Fruit fly (Drosophila melanogaster): ENCODE results near the gene CG32982.
A peak's percentile ranks its signal among the peaks of the same experiment; 100 is the strongest.

CG32982 gene

DNA sequence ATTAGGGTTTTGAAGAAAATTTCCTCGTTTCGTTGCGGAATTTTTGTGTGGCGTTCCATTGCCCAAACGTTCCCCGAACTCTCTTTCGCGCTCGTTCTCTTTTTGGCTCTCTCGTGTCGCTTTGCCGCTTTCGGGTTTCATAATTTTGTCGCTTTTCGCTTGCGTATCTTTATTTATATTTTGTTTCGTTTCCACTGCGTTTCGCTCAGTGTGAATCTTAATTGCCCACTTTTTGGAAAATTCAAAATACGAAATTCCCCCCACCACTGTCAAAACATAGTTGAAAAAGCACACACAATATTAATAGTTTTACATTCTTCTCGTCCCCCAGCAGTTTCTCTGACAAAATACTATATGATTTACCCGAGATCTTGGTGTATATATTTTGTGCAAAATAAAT, 51.3 kb downstream of the CG32982 start:
- TF ChIP-seq CG12605 (GFP tag; IDR thresholded peaks at IDR 0.05) = peak; percentile 58
- no peak for TF ChIP-seq CG14655 (GFP tag; optimal IDR thresholded peaks at IDR 0.05)
- peak; percentile 78; the same call in 1 of the 2 replicates for TF ChIP-seq Ets98B (GFP tag; IDR thresholded peaks at IDR 0.05)
- TF ChIP-seq Snoo (tag; optimal IDR thresholded peaks at IDR 0.05) = no peak
- no peak for TF ChIP-seq Pif1A (GFP tag; optimal IDR thresholded peaks at IDR 0.05)
- no peak for TF ChIP-seq CG15710 (tag; optimal IDR thresholded peaks at IDR 0.05)
- no peak for TF ChIP-seq CG9948 (tag; optimal IDR thresholded peaks at IDR 0.05)
- TF ChIP-seq CG8159 (tag; optimal IDR thresholded peaks at IDR 0.05) = no peak
- TF ChIP-seq fd96Ca (GFP tag; IDR thresholded peaks at IDR 0.05) = no peak; the same call in 2 of the 3 replicates
- TF ChIP-seq gl (tag; optimal IDR thresholded peaks at IDR 0.05) = no peak
- peak; percentile 64 for TF ChIP-seq CG32121 (GFP tag; IDR thresholded peaks at IDR 0.05)
- TF ChIP-seq CG4496 (GFP tag; IDR thresholded peaks at IDR 0.05) = peak; percentile 47; the same call in 1 of the 3 replicates
- TF ChIP-seq CG34367 (tag; optimal IDR thresholded peaks at IDR 0.05) = no peak
- TF ChIP-seq rn (GFP tag; IDR thresholded peaks at IDR 0.05) = no peak
- TF ChIP-seq CG17806 (tag; optimal IDR thresholded peaks at IDR 0.05) = no peak
- TF ChIP-seq Pif1B (GFP tag; optimal IDR thresholded peaks at IDR 0.05) = peak; percentile 8
- TF ChIP-seq CG8301 (tag; optimal IDR thresholded peaks at IDR 0.05) = no peak
- no peak for TF ChIP-seq CG13204 (GFP tag; optimal IDR thresholded peaks at IDR 0.05)
- no peak for TF ChIP-seq EcR (GFP tag; optimal IDR thresholded peaks at IDR 0.05)
- no peak for TF ChIP-seq CG10348 (GFP tag; IDR thresholded peaks at IDR 0.05)
- TF ChIP-seq D1 (tag; optimal IDR thresholded peaks at IDR 0.05) = peak; percentile 56

DNA sequence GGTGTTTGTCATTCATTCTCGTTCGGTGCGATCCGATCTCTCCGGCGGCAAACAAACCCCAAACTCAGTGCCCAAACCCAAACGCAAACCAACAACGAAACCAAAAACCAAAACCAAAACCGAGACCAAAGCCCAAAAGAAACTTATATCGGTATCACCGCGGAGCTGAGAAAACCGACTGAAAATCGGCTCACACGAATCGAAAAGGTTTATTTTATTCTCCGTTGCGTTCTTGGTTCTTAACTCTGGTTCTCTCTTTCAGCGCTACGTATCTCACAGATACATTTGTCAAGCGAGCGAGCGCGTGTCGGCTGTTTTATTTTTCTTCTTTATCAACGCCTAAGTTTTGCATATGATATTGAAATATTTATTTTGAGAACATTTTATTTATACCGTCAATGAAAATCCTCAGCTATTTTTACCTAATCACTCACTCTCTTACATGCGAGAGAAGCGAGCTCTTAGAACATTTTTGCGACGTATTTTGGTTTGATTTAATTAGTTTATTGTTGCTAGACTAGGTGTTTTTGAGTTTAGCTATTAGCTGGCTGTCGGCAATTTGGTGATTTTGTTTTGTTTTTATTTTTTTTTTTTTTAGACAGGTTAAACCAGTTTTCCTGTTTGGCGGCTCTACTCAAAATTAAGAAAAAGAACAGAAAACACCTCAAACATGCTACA, 53.0 kb downstream of the CG32982 start:
- TF ChIP-seq gl (tag; optimal IDR thresholded peaks at IDR 0.05) = no peak
- TF ChIP-seq CG9948 (tag; optimal IDR thresholded peaks at IDR 0.05) = no peak
- TF ChIP-seq CG4496 (GFP tag; IDR thresholded peaks at IDR 0.05) = no peak
- TF ChIP-seq CG32121 (GFP tag; IDR thresholded peaks at IDR 0.05) = no peak
- no peak for TF ChIP-seq CG10348 (GFP tag; IDR thresholded peaks at IDR 0.05)
- no peak for TF ChIP-seq CG13204 (GFP tag; optimal IDR thresholded peaks at IDR 0.05)
- TF ChIP-seq CG17806 (tag; optimal IDR thresholded peaks at IDR 0.05) = no peak
- no peak for TF ChIP-seq CG12605 (GFP tag; IDR thresholded peaks at IDR 0.05)
- no peak for TF ChIP-seq CG14655 (GFP tag; optimal IDR thresholded peaks at IDR 0.05)
- no peak for TF ChIP-seq D1 (tag; optimal IDR thresholded peaks at IDR 0.05)
- no peak for TF ChIP-seq CG34367 (tag; optimal IDR thresholded peaks at IDR 0.05)
- TF ChIP-seq rn (GFP tag; IDR thresholded peaks at IDR 0.05) = no peak
- no peak for TF ChIP-seq Snoo (tag; optimal IDR thresholded peaks at IDR 0.05)
- no peak for TF ChIP-seq fd96Ca (GFP tag; IDR thresholded peaks at IDR 0.05)
- TF ChIP-seq EcR (GFP tag; optimal IDR thresholded peaks at IDR 0.05) = no peak
- no peak for TF ChIP-seq Pif1A (GFP tag; optimal IDR thresholded peaks at IDR 0.05)
- no peak for TF ChIP-seq Ets98B (GFP tag; IDR thresholded peaks at IDR 0.05)
- TF ChIP-seq CG15710 (tag; optimal IDR thresholded peaks at IDR 0.05) = no peak
- TF ChIP-seq CG8301 (tag; optimal IDR thresholded peaks at IDR 0.05) = no peak
- no peak for TF ChIP-seq Pif1B (GFP tag; optimal IDR thresholded peaks at IDR 0.05)

DNA sequence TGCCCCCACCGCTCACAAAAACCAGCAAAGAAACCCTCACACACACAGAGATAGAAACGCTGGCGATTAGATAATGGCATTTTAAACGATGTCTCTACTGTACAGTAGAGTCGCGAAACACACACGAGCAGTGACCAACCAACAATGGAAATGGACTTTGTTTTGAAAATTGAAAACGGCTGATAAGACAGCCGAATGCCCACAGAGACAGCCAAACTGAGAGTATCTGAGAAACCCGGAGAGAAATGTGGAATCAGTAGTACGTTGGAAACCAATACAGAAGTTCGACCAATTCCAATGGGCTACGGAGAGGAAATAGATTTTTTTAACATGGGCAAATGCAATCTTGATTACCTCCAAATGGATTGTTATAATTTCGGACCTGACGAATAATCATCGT, 53.7 kb downstream of the CG32982 start:
- TF ChIP-seq CG14655 (GFP tag; optimal IDR thresholded peaks at IDR 0.05) (no peak), Ets98B (GFP tag; IDR thresholded peaks at IDR 0.05) (0 out of 2 replicates have a peak, but pooled peaks have one; percentile 11), EcR (GFP tag; optimal IDR thresholded peaks at IDR 0.05) (no peak), CG34367 (tag; optimal IDR thresholded peaks at IDR 0.05) (no peak), CG12605 (GFP tag; IDR thresholded peaks at IDR 0.05) (no peak), Snoo (tag; optimal IDR thresholded peaks at IDR 0.05) (no peak), CG13204 (GFP tag; optimal IDR thresholded peaks at IDR 0.05) (no peak), CG10348 (GFP tag; IDR thresholded peaks at IDR 0.05) (no peak), CG17806 (tag; optimal IDR thresholded peaks at IDR 0.05) (no peak), rn (GFP tag; IDR thresholded peaks at IDR 0.05) (no peak), Pif1B (GFP tag; optimal IDR thresholded peaks at IDR 0.05) (no peak), CG15710 (tag; optimal IDR thresholded peaks at IDR 0.05) (no peak), CG4496 (GFP tag; IDR thresholded peaks at IDR 0.05) (0 out of 3 replicates have a peak, but pooled peaks have one; percentile 22), CG8301 (tag; optimal IDR thresholded peaks at IDR 0.05) (no peak), Pif1A (GFP tag; optimal IDR thresholded peaks at IDR 0.05) (no peak), gl (tag; optimal IDR thresholded peaks at IDR 0.05) (peak; percentile 14), CG32121 (GFP tag; IDR thresholded peaks at IDR 0.05) (no peak), fd96Ca (GFP tag; IDR thresholded peaks at IDR 0.05) (no peak), CG8159 (tag; optimal IDR thresholded peaks at IDR 0.05) (no peak), CG9948 (tag; optimal IDR thresholded peaks at IDR 0.05) (no peak), D1 (tag; optimal IDR thresholded peaks at IDR 0.05) (no peak)

DNA sequence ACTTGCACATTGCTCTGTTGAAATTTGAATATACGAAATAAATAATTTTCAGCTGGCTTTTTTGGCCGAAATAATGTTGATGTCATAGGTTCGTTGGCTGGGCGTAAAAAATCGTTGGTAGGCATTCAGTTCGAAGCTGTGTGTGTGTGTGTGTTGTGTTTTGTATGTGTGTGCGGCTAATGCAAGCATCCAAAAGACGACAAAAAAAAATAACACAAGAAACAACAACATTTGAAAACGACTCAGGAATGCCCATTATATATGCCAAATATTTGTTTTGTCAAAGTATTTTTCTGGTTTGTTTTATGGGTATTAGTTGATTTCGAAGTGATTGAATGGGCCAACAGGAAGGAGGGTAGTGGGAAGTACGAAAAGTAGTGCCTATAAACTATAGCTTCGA, 56.1 kb downstream of the CG32982 start:
- TF ChIP-seq D1 (tag; optimal IDR thresholded peaks at IDR 0.05) (no peak), CG14655 (GFP tag; optimal IDR thresholded peaks at IDR 0.05) (no peak), CG8301 (tag; optimal IDR thresholded peaks at IDR 0.05) (no peak), fd96Ca (GFP tag; IDR thresholded peaks at IDR 0.05) (no peak), CG13204 (GFP tag; optimal IDR thresholded peaks at IDR 0.05) (no peak), gl (tag; optimal IDR thresholded peaks at IDR 0.05) (no peak), CG15710 (tag; optimal IDR thresholded peaks at IDR 0.05) (no peak)

DNA sequence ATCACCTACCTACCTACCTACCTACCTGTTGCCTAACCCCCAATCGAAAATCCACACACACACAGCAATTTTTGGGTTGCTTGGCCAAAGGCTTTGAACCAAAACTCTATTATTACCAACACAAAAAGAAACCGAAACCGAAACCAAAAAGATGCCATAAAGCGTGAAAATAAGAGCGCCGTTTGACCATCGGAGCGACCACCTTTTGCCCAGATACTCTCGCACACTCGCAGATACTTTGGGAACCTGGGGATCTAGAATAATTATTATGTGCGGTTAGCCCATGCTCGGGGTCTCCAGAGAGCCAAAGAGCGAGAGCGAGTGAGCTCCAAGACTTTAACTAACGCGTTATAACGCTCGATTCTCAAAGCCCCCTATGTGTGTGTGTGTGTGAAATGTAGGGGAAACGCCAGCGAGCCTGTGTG, 57.0 kb downstream of the CG32982 start:
- TF ChIP-seq CG32121 (GFP tag; IDR thresholded peaks at IDR 0.05) (no peak), CG8159 (tag; optimal IDR thresholded peaks at IDR 0.05) (no peak), CG4496 (GFP tag; IDR thresholded peaks at IDR 0.05) (0 out of 3 replicates have a peak, but pooled peaks have one; percentile 7)

DNA sequence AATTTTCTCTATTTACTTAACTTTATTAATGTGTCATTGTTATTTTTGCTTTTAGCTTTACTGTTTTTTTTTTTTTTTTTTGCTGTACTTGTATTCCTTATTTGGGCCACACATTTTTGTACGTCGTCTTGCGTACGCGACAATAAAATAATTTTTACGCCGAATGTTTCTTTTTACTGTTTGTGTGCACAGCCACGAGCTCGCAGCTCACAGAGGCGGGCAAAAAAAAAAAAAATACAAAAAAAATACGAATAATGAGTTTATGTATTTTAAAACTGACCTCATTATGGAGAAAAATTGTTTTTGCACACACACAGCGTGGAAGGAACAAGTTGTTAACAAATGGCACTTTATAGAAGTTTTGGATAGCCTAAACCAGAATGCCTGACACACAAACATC, 62.0 kb downstream of the CG32982 start:
- TF ChIP-seq D1 (tag; optimal IDR thresholded peaks at IDR 0.05) (no peak), CG9948 (tag; optimal IDR thresholded peaks at IDR 0.05) (no peak), Snoo (tag; optimal IDR thresholded peaks at IDR 0.05) (no peak), gl (tag; optimal IDR thresholded peaks at IDR 0.05) (no peak), Pif1A (GFP tag; optimal IDR thresholded peaks at IDR 0.05) (no peak), CG10348 (GFP tag; IDR thresholded peaks at IDR 0.05) (no peak), CG15710 (tag; optimal IDR thresholded peaks at IDR 0.05) (no peak), CG8301 (tag; optimal IDR thresholded peaks at IDR 0.05) (no peak), rn (GFP tag; IDR thresholded peaks at IDR 0.05) (no peak)
